Fruit fly (Drosophila melanogaster) whole organism, wandering third instar larva: Measurements from ENCODE around the gene CG46387.

ENCODE experiments used
- Jra ChIP-seq: sonication (Bioruptor generic); optimal IDR thresholded peaks from 2 replicates; lab custom pipeline; 2016; ENCODE audit warnings: missing biosample characterization, missing genetic modification characterization
- OdsH ChIP-seq: fragments of 200-800 bp; sonication (Bioruptor generic); optimal IDR thresholded peaks from 2 replicates; lab custom pipeline; 2016; ENCODE audit warnings: missing biosample characterization, mild to moderate bottlenecking, missing genetic modification characterization
- foxo ChIP-seq, 2 experiments: fragments of 200-800 bp; sonication (Bioruptor generic); optimal IDR thresholded peaks; 2 replicates in 1 of 2; 3 replicates in 1 of 2; lab custom pipeline; 2016 to 2017; ENCODE audit warnings: missing biosample characterization in 2 of 2, missing genetic modification characterization in 2 of 2
- h ChIP-seq: fragments of 200-800 bp; sonication (Bioruptor generic); optimal IDR thresholded peaks from 3 replicates; lab custom pipeline; 2016; ENCODE audit warnings: missing biosample characterization, mild to moderate bottlenecking, missing genetic modification characterization
- pan ChIP-seq: fragments of >200 bp; optimal IDR thresholded peaks from 2 replicates; lab custom pipeline; 2017

DNA sequence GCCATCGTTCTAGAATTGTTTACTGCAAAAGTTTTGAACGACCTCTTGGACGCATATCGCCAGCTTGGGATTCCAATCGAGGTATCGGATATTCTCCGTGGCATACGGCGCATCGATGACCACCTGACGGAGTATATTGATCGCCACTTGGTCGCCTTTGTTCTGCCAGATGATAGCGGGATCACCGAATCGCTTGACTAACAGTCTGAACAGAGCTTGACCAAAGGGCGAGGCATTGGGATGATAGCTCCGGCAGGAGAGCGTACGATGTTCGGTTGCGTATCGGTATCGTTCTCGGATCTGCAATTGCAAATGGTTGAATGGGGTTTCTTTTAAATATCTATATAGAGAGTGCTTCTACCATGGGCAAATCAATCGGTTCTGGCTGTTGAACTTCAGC lies 4.4 kb upstream of the CG46387 start:
- no peak for TF ChIP-seq OdsH (GFP tag; lab: Kevin White, UChicago)
- no peak for TF ChIP-seq h
- TF ChIP-seq Jra (GFP tag; lab: Kevin White, UChicago) = no peak
- no peak for TF ChIP-seq pan (lab: Kevin White, UChicago)
- TF ChIP-seq foxo (GFP tag; optimal IDR thresholded peaks at IDR 0.05; lab: Kevin White, UChicago) = no peak
